Worm (Caenorhabditis elegans) whole organism, early embryonic: ENCODE results near the gene ZC262.4.

Source experiments
- ama-1 ChIP-seq: fragments of 150-350 bp; optimal IDR thresholded peaks from 2 replicates; lab custom pipeline; 2014
- ceh-13 ChIP-seq: fragments of 200-800 bp; sonication (Bioruptor generic); optimal IDR thresholded peaks from 2 replicates; lab custom pipeline; 2018; ENCODE audit warnings: mild to moderate bottlenecking, missing genetic modification characterization, missing compliant biosample characterization
- ets-7 ChIP-seq: sonication (generic microtip); optimal IDR thresholded peaks from 2 replicates; lab custom pipeline; 2016; ENCODE audit warnings: missing genotype, missing genetic modification characterization, missing compliant biosample characterization
- pes-1 ChIP-seq: fragments of 200-800 bp; sonication (Bioruptor generic); IDR thresholded peaks from 2 replicates; pipeline ENCODE4 v1.3.6; 2022; ENCODE audit warnings: missing genetic modification reagents, missing genetic modification characterization, missing compliant biosample characterization
- tbx-37 ChIP-seq: fragments of 200-800 bp; sonication (Bioruptor generic); conservative IDR thresholded peaks from 2 replicates; pipeline ENCODE4 v1.3.6; 2022; ENCODE audit warnings: missing genetic modification reagents, missing genetic modification characterization, missing compliant biosample characterization
- tra-4 ChIP-seq: sonication (generic microtip); optimal IDR thresholded peaks from 2 replicates; lab custom pipeline; 2017; ENCODE audit warnings: missing genetic modification characterization, missing compliant biosample characterization

- no peak for TF ChIP-seq pes-1 (GFP tag; lab: Robert Waterston, UW)
- TF ChIP-seq tbx-37 (GFP tag; lab: Robert Waterston, UW), result no peak
- no peak for TF ChIP-seq ama-1 (lab: Kevin White, UChicago)
- no peak for TF ChIP-seq tra-4
- TF ChIP-seq ets-7 (tag; lab: Kevin White, UChicago), result no peak
- TF ChIP-seq ceh-13 (GFP tag; lab: Kevin White, UChicago), result no peak
Observed at ce11 chrIII:8358213-8358672, 23.9 kb upstream of the ZC262.4 start, which contains the start of the genes R05D3.8 and rfp-1.
